Worm (Caenorhabditis elegans): ENCODE data around the gene wrt-4.

Gene wrt-4

ce11 chrX:15721346-15721745 lies 35.7 kb downstream of the wrt-4 start, which contains the start of gene ZK662.5:
Gene ZK662.5, plus strand, starts transcription at chrX:15721646.
- TF ChIP-seq let-607 (tag; optimal IDR thresholded peaks at IDR 0.05) = no peak
- TF ChIP-seq F23B12.7 (tag; optimal IDR thresholded peaks at IDR 0.05; ENCODE audit: insufficient read depth) = no peak
- no peak for TF ChIP-seq Y53F4B.3 (GFP tag; IDR thresholded peaks at IDR 0.05)
- TF ChIP-seq cebp-2 (GFP tag; IDR thresholded peaks at IDR 0.05) = no peak
- no peak for TF ChIP-seq nhr-90 (tag; optimal IDR thresholded peaks at IDR 0.05)
- TF ChIP-seq cebp-1 (GFP tag; IDR thresholded peaks at IDR 0.05) = no peak
- no peak for TF ChIP-seq cebp-1 (tag; optimal IDR thresholded peaks at IDR 0.05)
- TF ChIP-seq pha-4 (tag; optimal IDR thresholded peaks at IDR 0.05) = no peak
- TF ChIP-seq xnd-1 (tag; optimal IDR thresholded peaks at IDR 0.05) = no peak
- no peak for TF ChIP-seq zfh-2 (GFP tag; conservative IDR thresholded peaks at IDR 0.05)
- no peak for TF ChIP-seq lin-35 (GFP tag; optimal IDR thresholded peaks at IDR 0.05)
- no peak for TF ChIP-seq hmg-1.2 (GFP tag; IDR thresholded peaks at IDR 0.05)
- no peak for TF ChIP-seq ceh-100 (GFP tag; IDR thresholded peaks at IDR 0.05)

ce11 chrX:15718325-15718724 lies 38.7 kb downstream of the wrt-4 start, which contains the start of gene ZK662.6:
Gene ZK662.6, plus strand, starts transcription at chrX:15718625.
- no peak for TF ChIP-seq nhr-120 (GFP tag; IDR thresholded peaks at IDR 0.05)
- TF ChIP-seq let-526 (GFP tag; IDR thresholded peaks at IDR 0.05) = no peak
- TF ChIP-seq akir-1 (GFP tag; optimal IDR thresholded peaks at IDR 0.05) = no peak
- TF ChIP-seq tbp1 (GFP tag; optimal IDR thresholded peaks at IDR 0.05) = no peak
- no peak for TF ChIP-seq nhr-80 (tag; optimal IDR thresholded peaks at IDR 0.05)
- TF ChIP-seq attf-5 (GFP tag; optimal IDR thresholded peaks at IDR 0.05) = no peak
- TF ChIP-seq ZK185.1 (tag; optimal IDR thresholded peaks at IDR 0.05; ENCODE audit: poor library complexity, severe bottlenecking) = no peak
- no peak for TF ChIP-seq lin-40 (tag; optimal IDR thresholded peaks at IDR 0.05)
- TF ChIP-seq attf-6 (GFP tag; IDR thresholded peaks at IDR 0.05) = no peak
- no peak for TF ChIP-seq rcor-1 (GFP tag; IDR thresholded peaks at IDR 0.05)
- TF ChIP-seq madf-8 (GFP tag; conservative IDR thresholded peaks at IDR 0.05) = no peak
- no peak for TF ChIP-seq nfyb-1 (GFP tag; IDR thresholded peaks at IDR 0.05)
- no peak for TF ChIP-seq snpc-1.3 (tag; optimal IDR thresholded peaks at IDR 0.05; ENCODE audit: insufficient read depth)

- TF ChIP-seq F23B12.7 (tag; optimal IDR thresholded peaks at IDR 0.05; ENCODE audit: insufficient read depth) = no peak
- TF ChIP-seq pha-4 (tag; optimal IDR thresholded peaks at IDR 0.05) = no peak
- no peak for TF ChIP-seq Y56A3A.18 (GFP tag; IDR thresholded peaks at IDR 0.05)
- no peak for TF ChIP-seq ceh-100 (GFP tag; IDR thresholded peaks at IDR 0.05)
- TF ChIP-seq nhr-90 (tag; optimal IDR thresholded peaks at IDR 0.05) = no peak
- TF ChIP-seq madf-6 (GFP tag; IDR thresholded peaks at IDR 0.05) = no peak
- TF ChIP-seq B0035.1 (tag; optimal IDR thresholded peaks at IDR 0.05) = no peak
- no peak for TF ChIP-seq Y79H2A.3 (GFP tag; conservative IDR thresholded peaks at IDR 0.05)
- no peak for TF ChIP-seq T26A5.8 (tag; optimal IDR thresholded peaks at IDR 0.05)
- TF ChIP-seq lin-26 (GFP tag; IDR thresholded peaks at IDR 0.05) = 0 out of 2 replicates have a peak, but pooled peaks have one; percentile 25
- no peak for TF ChIP-seq F57A8.1 (GFP tag; optimal IDR thresholded peaks at IDR 0.05)
- no peak for TF ChIP-seq ccch-3 (GFP tag; optimal IDR thresholded peaks at IDR 0.05)
- no peak for TF ChIP-seq hmg-20 (GFP tag; IDR thresholded peaks at IDR 0.05)
- no peak for TF ChIP-seq snpc-1.1 (tag; optimal IDR thresholded peaks at IDR 0.05; ENCODE audit: insufficient read depth)
- TF ChIP-seq Y67H2A.10 (GFP tag; conservative IDR thresholded peaks at IDR 0.05) = no peak
- no peak for TF ChIP-seq Y95B8A.8 (GFP tag; IDR thresholded peaks at IDR 0.05)
- no peak for TF ChIP-seq mcd-1 (GFP tag; IDR thresholded peaks at IDR 0.05)
- no peak for TF ChIP-seq hrde-1 (tag; optimal IDR thresholded peaks at IDR 0.05; ENCODE audit: borderline replicate concordance)
- no peak for TF ChIP-seq ztf-26 (tag; optimal IDR thresholded peaks at IDR 0.05)
- peak; percentile 42; the same call in 1 of the 2 replicates for TF ChIP-seq D2030.7 (GFP tag; IDR thresholded peaks at IDR 0.05)
- peak; percentile 25 for TF ChIP-seq rpc-1 (optimal IDR thresholded peaks at IDR 0.05)
- TF ChIP-seq rpc-1 (tag; optimal IDR thresholded peaks at IDR 0.05) = peak; percentile 58
- no peak for TF ChIP-seq snpc-1.3 (tag; optimal IDR thresholded peaks at IDR 0.05; ENCODE audit: insufficient read depth)
- no peak for TF ChIP-seq tbx-9 (tag; optimal IDR thresholded peaks at IDR 0.05; ENCODE audit: borderline replicate concordance)
- TF ChIP-seq Y53G8AR.9 (GFP tag; conservative IDR thresholded peaks at IDR 0.05) = no peak
These were observed 40.1 kb downstream of the wrt-4 start for ce11 chrX:15716971-15717370.

All from whole organism, young adult.